Worm (Caenorhabditis elegans): ENCODE results near the gene snx-17.

snx-17 gene

DNA sequence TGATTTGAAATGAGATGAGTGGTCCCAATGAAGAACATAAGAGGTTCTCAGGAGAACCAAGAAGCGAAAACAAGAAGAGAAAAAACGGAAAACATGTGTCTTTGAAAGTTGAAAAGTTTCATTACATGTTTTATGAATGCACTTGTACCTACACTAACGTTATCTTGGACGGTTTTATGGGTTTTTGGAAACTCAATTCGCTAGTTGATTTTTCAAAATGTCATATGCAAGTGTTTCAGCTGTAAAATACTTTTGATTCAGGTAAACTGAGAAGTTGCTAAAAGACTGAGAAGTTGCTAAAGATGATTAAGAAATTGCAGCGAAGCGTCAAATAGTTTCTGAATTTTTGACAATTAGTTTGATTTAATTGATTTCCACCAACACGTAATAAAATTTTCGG lies 51.0 kb downstream of the snx-17 start, which contains the start of gene cpx-2:
Gene cpx-2 (minus strand): TSS at position 101 of the 400 bp plus-strand sequence.
- TF ChIP-seq isw-1 (GFP tag; IDR thresholded peaks at IDR 0.05) (no peak), vab-15 (tag; optimal IDR thresholded peaks at IDR 0.05) (no peak), aha-1 (tag; optimal IDR thresholded peaks at IDR 0.05) (no peak), lsy-2 (tag; optimal IDR thresholded peaks at IDR 0.05) (no peak), sox-4 (tag; optimal IDR thresholded peaks at IDR 0.05) (no peak), mep-1 (tag; optimal IDR thresholded peaks at IDR 0.05) (no peak), lin-35 (GFP tag; optimal IDR thresholded peaks at IDR 0.05) (no peak), nhr-20 (tag; optimal IDR thresholded peaks at IDR 0.05) (no peak), lin-15B (tag; optimal IDR thresholded peaks at IDR 0.05) (no peak), ceh-8 (GFP tag; optimal IDR thresholded peaks at IDR 0.05) (no peak), hlh-17 (GFP tag; optimal IDR thresholded peaks at IDR 0.05; ENCODE audit: borderline replicate concordance) (no peak), nhr-19 (GFP tag; conservative IDR thresholded peaks at IDR 0.05) (no peak), ceh-82 (tag; optimal IDR thresholded peaks at IDR 0.05) (no peak), nhr-84 (tag; optimal IDR thresholded peaks at IDR 0.05) (no peak), irx-1 (tag; optimal IDR thresholded peaks at IDR 0.05) (no peak), elt-2 (tag; optimal IDR thresholded peaks at IDR 0.05) (no peak), unc-98 (GFP tag; IDR thresholded peaks at IDR 0.05) (no peak), ceh-90 (tag; optimal IDR thresholded peaks at IDR 0.05) (no peak), nhr-11 (tag; optimal IDR thresholded peaks at IDR 0.05) (no peak)

Data from whole organism, L1 larva.